Fruit fly (Drosophila melanogaster) whole organism, embryonic: ENCODE data around the gene CG10587.

Experiments
- Atf-2 ChIP-seq: fragments of 200-800 bp; sonication (Bioruptor generic); optimal IDR thresholded peaks from 2 replicates; lab custom pipeline; 2016; ENCODE audit warnings: missing biosample characterization, missing genetic modification characterization
- Atf3 ChIP-seq: fragments of 200-800 bp; sonication (Bioruptor generic); optimal IDR thresholded peaks from 3 replicates; lab custom pipeline; 2016; ENCODE audit warnings: missing biosample characterization, missing genetic modification characterization
- Bgb ChIP-seq: fragments of 200-800 bp; sonication (Bioruptor generic); IDR thresholded peaks from 2 replicates; pipeline ENCODE4 v1.3.6; 2022; ENCODE audit warnings: missing biosample characterization, missing genetic modification characterization; ENCODE audit not compliant: partially characterized antibody
- CG10543 ChIP-seq: fragments of 200-800 bp; sonication (Bioruptor generic); optimal IDR thresholded peaks from 3 replicates; lab custom pipeline; 2017; ENCODE audit warnings: missing biosample characterization, mild to moderate bottlenecking, missing genetic modification characterization, moderate library complexity
- CG11456 ChIP-seq: fragments of 200-800 bp; sonication (Bioruptor generic); IDR thresholded peaks from 3 replicates; pipeline ENCODE4 v1.3.6; 2022; ENCODE audit warnings: missing biosample characterization, missing genetic modification characterization
- CG12391 ChIP-seq: fragments of 200-800 bp; sonication (Bioruptor generic); optimal IDR thresholded peaks from 3 replicates; lab custom pipeline; 2018; ENCODE audit warnings: missing biosample characterization, mild to moderate bottlenecking, missing genetic modification characterization, moderate library complexity
- CG13424 ChIP-seq: fragments of 200-800 bp; sonication (Bioruptor generic); optimal IDR thresholded peaks from 2 replicates; lab custom pipeline; 2019; ENCODE audit warnings: missing biosample characterization, mild to moderate bottlenecking, missing genetic modification characterization, moderate library complexity
- CG15696 ChIP-seq: fragments of 200-800 bp; sonication (Bioruptor generic); optimal IDR thresholded peaks from 2 replicates; lab custom pipeline; 2019; ENCODE audit warnings: missing biosample characterization, mild to moderate bottlenecking, missing genetic modification characterization, moderate library complexity
- CG1602 ChIP-seq: fragments of 200-800 bp; sonication (Bioruptor generic); optimal IDR thresholded peaks from 3 replicates; lab custom pipeline; 2016; ENCODE audit warnings: missing biosample characterization, missing genetic modification characterization
- CG17568 ChIP-seq: fragments of 200-800 bp; sonication (Bioruptor generic); optimal IDR thresholded peaks from 2 replicates; lab custom pipeline; 2018; ENCODE audit warnings: missing biosample characterization, mild to moderate bottlenecking, missing genetic modification characterization, moderate library complexity
- CG2678 ChIP-seq: fragments of 200-800 bp; sonication (Bioruptor generic); optimal IDR thresholded peaks from 3 replicates; lab custom pipeline; 2019; ENCODE audit warnings: missing biosample characterization, mild to moderate bottlenecking, missing genetic modification characterization, moderate library complexity
- CG2875 ChIP-seq: fragments of 200-800 bp; sonication (Bioruptor generic); optimal IDR thresholded peaks from 2 replicates; lab custom pipeline; 2017; ENCODE audit warnings: missing biosample characterization, mild to moderate bottlenecking, missing genetic modification characterization, missing genetic modification reagents
- CG5180 ChIP-seq: fragments of 200-800 bp; sonication (Bioruptor generic); optimal IDR thresholded peaks from 3 replicates; lab custom pipeline; 2017; ENCODE audit warnings: missing biosample characterization, missing genetic modification characterization, mild to moderate bottlenecking, moderate library complexity, missing genetic modification reagents
- CG6254 ChIP-seq: fragments of 200-800 bp; sonication (Bioruptor generic); optimal IDR thresholded peaks from 3 replicates; lab custom pipeline; 2017; ENCODE audit warnings: mild to moderate bottlenecking, missing biosample characterization, missing genetic modification reagents, missing genetic modification characterization
- CG6765 ChIP-seq: fragments of 200-800 bp; sonication (Bioruptor generic); optimal IDR thresholded peaks from 3 replicates; lab custom pipeline; 2017; ENCODE audit warnings: missing biosample characterization, mild to moderate bottlenecking, missing genetic modification characterization
- CG8924 ChIP-seq: fragments of 200-800 bp; optimal IDR thresholded peaks from 3 replicates; lab custom pipeline; 2019; ENCODE audit warnings: missing biosample characterization, mild to moderate bottlenecking, missing genetic modification characterization, moderate library complexity
- CG9727 ChIP-seq: fragments of 200-800 bp; sonication (Bioruptor generic); optimal IDR thresholded peaks from 3 replicates; lab custom pipeline; 2017; ENCODE audit warnings: missing biosample characterization, mild to moderate bottlenecking, missing genetic modification characterization
- D19A ChIP-seq: fragments of 200-800 bp; optimal IDR thresholded peaks from 3 replicates; lab custom pipeline; 2019; ENCODE audit warnings: missing biosample characterization, mild to moderate bottlenecking, missing genetic modification characterization, moderate library complexity
- Dad ChIP-seq: fragments of 200-800 bp; sonication (Bioruptor generic); optimal IDR thresholded peaks from 3 replicates; lab custom pipeline; 2016; ENCODE audit warnings: missing biosample characterization, missing genetic modification characterization
- ERR ChIP-seq: fragments of 200-800 bp; sonication (Bioruptor generic); optimal IDR thresholded peaks from 2 replicates; lab custom pipeline; 2016; ENCODE audit warnings: missing biosample characterization, missing genetic modification characterization
- Fer1 ChIP-seq: fragments of 200-800 bp; sonication (Bioruptor generic); optimal IDR thresholded peaks from 2 replicates; lab custom pipeline; 2017; ENCODE audit warnings: missing biosample characterization, mild to moderate bottlenecking, missing genetic modification characterization
- Hr78 ChIP-seq, 2 experiments: fragments of 200-800 bp in 1 of 2; fragments of >200 bp in 1 of 2; sonication (Bioruptor generic) in 1 of 2; optimal IDR thresholded peaks; 2 replicates each; lab custom pipeline; 2017 to 2019; ENCODE audit warnings: missing biosample characterization in 2 of 2, missing genetic modification characterization in 2 of 2, mild to moderate bottlenecking in 1 of 2, moderate library complexity in 1 of 2
- Lpt ChIP-seq: fragments of >200 bp; optimal IDR thresholded peaks from 2 replicates; lab custom pipeline; 2018; ENCODE audit warnings: missing biosample characterization, missing genetic modification characterization
- Max ChIP-seq: fragments of 200-800 bp; sonication (Bioruptor generic); optimal IDR thresholded peaks from 2 replicates; lab custom pipeline; 2016; ENCODE audit warnings: missing biosample characterization, mild to moderate bottlenecking, missing genetic modification characterization
- NFAT ChIP-seq: fragments of 200-800 bp; sonication (Bioruptor generic); IDR thresholded peaks from 2 replicates; pipeline ENCODE4 v1.3.6; 2022; ENCODE audit warnings: missing biosample characterization, missing genetic modification characterization
- Nf-YA ChIP-seq: fragments of 200-800 bp; sonication (Bioruptor generic); IDR thresholded peaks from 2 replicates; pipeline ENCODE4 v1.3.6; 2022; ENCODE audit warnings: missing biosample characterization, missing genetic modification characterization
- Nf-YB ChIP-seq: fragments of 200-800 bp; sonication (Bioruptor generic); optimal IDR thresholded peaks from 3 replicates; lab custom pipeline; 2019; ENCODE audit warnings: missing biosample characterization, mild to moderate bottlenecking, missing genetic modification characterization, moderate library complexity
- Nf-YC ChIP-seq: fragments of 200-800 bp; optimal IDR thresholded peaks from 3 replicates; lab custom pipeline; 2019; ENCODE audit warnings: missing biosample characterization, mild to moderate bottlenecking, missing genetic modification characterization, moderate library complexity
- Ptx1 ChIP-seq: fragments of 200-800 bp; sonication (Bioruptor generic); IDR thresholded peaks from 2 replicates; pipeline ENCODE4 v1.3.6; 2022; ENCODE audit warnings: missing biosample characterization, missing genetic modification characterization
- Rx ChIP-seq: fragments of 200-800 bp; sonication (Bioruptor generic); IDR thresholded peaks from 2 replicates; pipeline ENCODE4 v1.3.6; 2022; ENCODE audit warnings: missing biosample characterization, missing genetic modification characterization
- Xrp1 ChIP-seq: fragments of 200-800 bp; sonication (Bioruptor generic); IDR thresholded peaks from 2 replicates; pipeline ENCODE4 v1.3.6; 2022; ENCODE audit warnings: missing biosample characterization, missing genetic modification characterization
- ara ChIP-seq: fragments of 200-800 bp; sonication (Bioruptor generic); IDR thresholded peaks from 2 replicates; pipeline ENCODE4 v1.3.6; 2022; ENCODE audit warnings: missing biosample characterization, missing genetic modification characterization
- bcd ChIP-seq: fragments of 200-800 bp; sonication (Bioruptor generic); optimal IDR thresholded peaks from 2 replicates; lab custom pipeline; 2017; ENCODE audit warnings: missing biosample characterization, mild to moderate bottlenecking, missing genetic modification characterization
- bsh ChIP-seq, 2 experiments: fragments of 200-800 bp; sonication (Bioruptor generic); optimal IDR thresholded peaks; 2 replicates each; lab custom pipeline; 2017 to 2018; ENCODE audit warnings: mild to moderate bottlenecking in 2 of 2, missing biosample characterization in 2 of 2, missing genetic modification characterization in 2 of 2, moderate library complexity in 1 of 2
- btn ChIP-seq: fragments of 200-800 bp; sonication (Bioruptor generic); optimal IDR thresholded peaks from 2 replicates; lab custom pipeline; 2016; ENCODE audit warnings: missing biosample characterization, missing genetic modification characterization
- cwo ChIP-seq: fragments of 200-800 bp; sonication (Bioruptor generic); optimal IDR thresholded peaks from 3 replicates; lab custom pipeline; 2017; ENCODE audit warnings: missing biosample characterization, missing genetic modification characterization, mild to moderate bottlenecking, moderate library complexity, missing genetic modification reagents
- en ChIP-seq: fragments of 200-800 bp; sonication (Bioruptor generic); optimal IDR thresholded peaks from 2 replicates; lab custom pipeline; 2016; ENCODE audit warnings: missing biosample characterization, missing genetic modification characterization
- ftz-f1 ChIP-seq: fragments of 200-800 bp; sonication (Bioruptor generic); optimal IDR thresholded peaks from 2 replicates; lab custom pipeline; 2016; ENCODE audit warnings: missing biosample characterization, missing genetic modification characterization
- org-1 ChIP-seq: fragments of 200-800 bp; sonication (Bioruptor generic); optimal IDR thresholded peaks from 2 replicates; lab custom pipeline; 2017; ENCODE audit warnings: missing biosample characterization, missing genetic modification characterization
- otp ChIP-seq: fragments of 200-800 bp; sonication (Bioruptor generic); IDR thresholded peaks from 3 replicates; pipeline ENCODE4, ENCODE4 v1.3.6; 2022; ENCODE audit warnings: missing biosample characterization, missing genetic modification characterization
- p53 ChIP-seq: fragments of 200-800 bp; sonication (Bioruptor generic); optimal IDR thresholded peaks from 2 replicates; lab custom pipeline; 2016; ENCODE audit warnings: missing biosample characterization, missing genetic modification characterization
- slou ChIP-seq: fragments of 200-800 bp; sonication (Bioruptor generic); optimal IDR thresholded peaks from 3 replicates; lab custom pipeline; 2016; ENCODE audit warnings: missing biosample characterization, missing genetic modification characterization
- sna ChIP-seq: fragments of 200-800 bp; sonication (Bioruptor generic); IDR thresholded peaks from 2 replicates; pipeline ENCODE4 v1.3.6; 2022; ENCODE audit warnings: missing biosample characterization, missing genetic modification characterization; ENCODE audit not compliant: partially characterized antibody
- sqz ChIP-seq: fragments of 200-800 bp; sonication (Bioruptor generic); optimal IDR thresholded peaks from 3 replicates; lab custom pipeline; 2018; ENCODE audit warnings: missing biosample characterization, mild to moderate bottlenecking, missing genetic modification characterization
- stwl ChIP-seq: fragments of 200-800 bp; sonication (Bioruptor generic); optimal IDR thresholded peaks from 3 replicates; lab custom pipeline; 2018; ENCODE audit warnings: missing biosample characterization, mild to moderate bottlenecking, missing genetic modification characterization, moderate library complexity
- twi ChIP-seq: fragments of 200-800 bp; optimal IDR thresholded peaks from 2 replicates; lab custom pipeline; 2019; ENCODE audit warnings: missing biosample characterization, mild to moderate bottlenecking, missing genetic modification characterization, moderate library complexity
- wek ChIP-seq: fragments of 200-800 bp; sonication (Bioruptor generic); optimal IDR thresholded peaks from 3 replicates; lab custom pipeline; 2018; ENCODE audit warnings: missing biosample characterization, mild to moderate bottlenecking, missing genetic modification characterization, moderate library complexity
- zfh1 ChIP-seq: fragments of 200-800 bp; sonication (Bioruptor generic); IDR thresholded peaks from 3 replicates; pipeline ENCODE4 v1.3.6; 2022; ENCODE audit warnings: missing biosample characterization, missing genetic modification characterization

CG10587 gene

DNA sequence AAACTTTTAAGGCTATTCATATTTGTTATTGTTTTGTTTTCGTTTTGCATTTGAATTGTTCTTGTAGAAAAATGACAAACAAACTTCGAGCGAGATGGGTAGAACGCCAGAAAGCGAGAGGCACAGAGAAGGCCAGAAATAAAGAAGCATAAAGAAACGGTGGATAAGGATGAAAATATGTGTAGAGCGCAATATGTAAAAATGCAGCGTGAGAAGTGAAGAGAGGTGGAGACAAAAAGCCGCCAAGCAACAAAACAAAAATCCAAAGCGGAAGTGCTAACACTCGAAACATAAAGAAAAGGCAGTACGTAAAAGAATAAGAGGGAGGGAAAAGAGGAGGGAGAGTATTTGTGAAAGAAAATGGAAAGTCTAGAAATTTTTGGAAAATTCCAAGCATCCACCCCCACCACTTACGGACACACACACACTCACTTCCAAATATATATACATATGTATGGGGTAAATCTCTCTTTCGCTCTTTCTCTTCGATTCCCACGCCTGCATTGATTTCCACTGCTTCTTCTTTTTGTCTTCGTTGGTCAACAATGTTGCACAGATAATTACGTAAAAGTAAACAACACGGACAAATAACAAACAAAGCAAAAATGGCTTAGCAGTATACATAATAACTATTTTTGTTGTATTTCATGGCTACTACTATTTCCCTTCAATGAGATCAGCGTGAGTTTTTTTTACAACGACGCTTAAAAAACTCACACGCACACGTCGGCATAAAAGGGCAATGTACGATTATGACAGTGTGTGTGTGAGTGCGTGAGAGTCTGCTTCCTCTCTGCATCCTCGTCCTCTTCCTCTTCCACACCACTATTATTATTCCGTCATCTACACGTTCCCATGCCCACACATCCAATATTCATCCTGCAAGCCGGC lies 45.3 kb upstream of the CG10587 start (continued):
- TF ChIP-seq Hr78 (GFP tag; optimal IDR thresholded peaks at IDR 0.05; lab: Kevin White, UChicago) (peak in 1 of 2 experiments; percentile 14), Nf-YC (no peak), Lpt (GFP tag; lab: Kevin White, UChicago) (no peak), slou (no peak), NFAT (GFP tag; lab: Robert Waterston, UW) (no peak), Atf3 (GFP tag; lab: Kevin White, UChicago) (no peak), D19A (tag; lab: Kevin White, UChicago) (no peak), CG17568 (GFP tag; lab: Kevin White, UChicago) (no peak), ERR (GFP tag; lab: Kevin White, UChicago) (peak; percentile 38), cwo (GFP tag; lab: Kevin White, UChicago) (peak; percentile 5), Ptx1 (GFP tag; lab: Robert Waterston, UW) (no peak), Atf-2 (GFP tag; lab: Kevin White, UChicago) (no peak), Nf-YB (GFP tag; lab: Kevin White, UChicago) (peak; percentile 9), CG6765 (GFP tag; lab: Kevin White, UChicago) (no peak), CG15696 (tag; lab: Kevin White, UChicago) (peak; percentile 81), bcd (GFP tag; lab: Kevin White, UChicago) (no peak), Fer1 (GFP tag; lab: Kevin White, UChicago) (no peak), Nf-YA (GFP tag; lab: Robert Waterston, UW) (no peak), Xrp1 (GFP tag; lab: Robert Waterston, UW) (peak; percentile 65), CG8924 (tag; lab: Kevin White, UChicago) (peak; percentile 17), Max (peak; percentile 22), CG6254 (GFP tag; lab: Kevin White, UChicago) (peak; percentile 4), CG13424 (tag; lab: Kevin White, UChicago) (peak; percentile 12), CG12391 (tag; lab: Kevin White, UChicago) (peak; percentile 1), Bgb (GFP tag; lab: Robert Waterston, UW) (no peak), CG11456 (GFP tag; lab: Robert Waterston, UW) (no peak), bsh (GFP tag; optimal IDR thresholded peaks at IDR 0.05; lab: Kevin White, UChicago) (peak in 1 of 2 experiments; percentile 49), sna (GFP tag; lab: Robert Waterston, UW) (no peak), otp (peak; percentile 65; the same call in 1 of the 3 replicates), p53 (no peak), en (GFP tag; lab: Kevin White, UChicago) (no peak), wek (no peak), zfh1 (no peak), btn (GFP tag; lab: Kevin White, UChicago) (no peak), CG9727 (GFP tag; lab: Kevin White, UChicago) (peak; percentile 77), Rx (GFP tag; lab: Robert Waterston, UW) (no peak), CG2678 (tag; lab: Kevin White, UChicago) (no peak), CG1602 (GFP tag; lab: Kevin White, UChicago) (peak; percentile 38), twi (peak; percentile 30), Dad (GFP tag; lab: Kevin White, UChicago) (peak; percentile 2), org-1 (GFP tag; lab: Kevin White, UChicago) (peak; percentile 55), ftz-f1 (GFP tag; lab: Kevin White, UChicago) (no peak), CG2875 (GFP tag; lab: Kevin White, UChicago) (peak; percentile 78), CG5180 (GFP tag; lab: Kevin White, UChicago) (no peak), ara (GFP tag; lab: Robert Waterston, UW) (peak; percentile 37; the same call in 1 of the 2 replicates), sqz (GFP tag; lab: Kevin White, UChicago) (peak; percentile 82), stwl (tag; lab: Kevin White, UChicago) (no peak), CG10543 (GFP tag; lab: Kevin White, UChicago) (no peak)
